Fruit fly (Drosophila melanogaster): ENCODE data around the gene CG4678.

Gene CG4678

dm6 chrX:16694477-16694876, 1.5 kb upstream of the CG4678 start (continued):
- TF ChIP-seq ss (GFP tag; optimal IDR thresholded peaks at IDR 0.05), result no peak
- TF ChIP-seq Gug (GFP tag; IDR thresholded peaks at IDR 0.05), result no peak
- no peak for TF ChIP-seq Sox15 (GFP tag; optimal IDR thresholded peaks at IDR 0.05)
- TF ChIP-seq net (GFP tag; optimal IDR thresholded peaks at IDR 0.05), result no peak
- no peak for TF ChIP-seq CG1621 (tag; optimal IDR thresholded peaks at IDR 0.05)
- no peak for TF ChIP-seq CG6163 (GFP tag; IDR thresholded peaks at IDR 0.05)

- peak; percentile 82 for TF ChIP-seq Eip78C (GFP tag)
- no peak for TF ChIP-seq CG6854 (GFP tag; optimal IDR thresholded peaks at IDR 0.05)
These were observed 972 bp upstream of the CG4678 start, which contains the start of gene Septin4 for dm6 chrX:16694959-16695358. TSS of gene Septin4 (minus strand) at chrX:16695173.

DNA sequence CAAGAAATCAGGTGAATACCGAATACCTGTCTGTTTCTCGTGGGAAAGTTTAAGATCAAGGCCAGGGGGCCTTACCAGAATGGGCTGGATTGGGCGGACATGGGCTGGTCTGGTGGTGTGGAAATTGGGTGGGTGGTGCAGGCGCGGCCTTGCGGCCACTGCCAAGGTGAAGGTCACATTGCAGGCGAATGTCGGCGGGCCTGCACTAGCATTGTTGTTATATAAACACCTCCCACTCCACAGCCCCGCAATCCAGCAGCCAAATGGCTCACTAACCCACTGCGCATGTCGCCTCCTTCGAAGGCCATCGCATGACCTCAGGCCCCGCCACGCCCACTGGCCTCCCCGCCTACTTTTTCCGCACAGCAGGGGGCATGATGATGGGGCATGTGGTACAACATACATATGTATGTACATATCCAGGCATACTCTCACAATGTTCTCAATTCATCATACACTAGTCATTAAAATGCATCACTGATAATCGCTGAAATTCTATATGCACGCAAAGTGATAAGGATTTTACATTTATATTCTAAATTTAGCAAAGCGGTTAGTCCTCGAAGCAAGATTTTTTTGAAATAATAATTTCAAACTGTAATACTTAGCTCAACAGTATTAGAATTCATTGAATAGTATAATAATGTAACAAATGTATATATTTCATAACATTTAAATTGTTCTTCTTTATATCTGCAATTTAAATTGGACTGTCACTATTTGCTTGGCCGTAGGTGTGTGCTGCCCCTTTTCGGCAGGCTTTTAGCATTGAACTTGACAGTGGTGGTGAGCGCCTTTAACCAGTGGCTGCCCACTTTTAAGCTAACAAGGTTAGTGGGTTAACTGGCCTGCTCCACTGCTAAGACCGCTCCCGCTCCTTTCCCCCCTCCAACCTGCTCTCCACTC, 936 bp downstream of the CG4678 start:
- no peak for TF ChIP-seq salr (GFP tag; optimal IDR thresholded peaks at IDR 0.05)
- TF ChIP-seq CG16779 (tag; optimal IDR thresholded peaks at IDR 0.05), result no peak
- no peak for TF ChIP-seq Ets96B (tag; optimal IDR thresholded peaks at IDR 0.05)
- TF ChIP-seq esn (GFP tag; optimal IDR thresholded peaks at IDR 0.05), result no peak
- TF ChIP-seq CG3919 (GFP tag; optimal IDR thresholded peaks at IDR 0.05), result no peak
- TF ChIP-seq fd59A (GFP tag; optimal IDR thresholded peaks at IDR 0.05), result no peak
- TF ChIP-seq Hr4 (GFP tag; optimal IDR thresholded peaks at IDR 0.05), result peak; percentile 13
- TF ChIP-seq dsx (GFP tag; optimal IDR thresholded peaks at IDR 0.05; ENCODE audit: poor library complexity, severe bottlenecking), result no peak
- no peak for TF ChIP-seq CG11762 (GFP tag; optimal IDR thresholded peaks at IDR 0.05; ENCODE audit: insufficient read depth)
- TF ChIP-seq Sox15 (GFP tag; optimal IDR thresholded peaks at IDR 0.05), result no peak
- no peak for TF ChIP-seq Blimp-1 (GFP tag; optimal IDR thresholded peaks at IDR 0.05)
- no peak for TF ChIP-seq CG34406 (GFP tag; optimal IDR thresholded peaks at IDR 0.05)
- no peak for TF ChIP-seq Lpt (GFP tag; optimal IDR thresholded peaks at IDR 0.05)
- no peak for TF ChIP-seq CG8319 (GFP tag; optimal IDR thresholded peaks at IDR 0.05)
- no peak for TF ChIP-seq dac (GFP tag; optimal IDR thresholded peaks at IDR 0.05)
- TF ChIP-seq CG11294 (GFP tag; IDR thresholded peaks at IDR 0.05), result no peak
- TF ChIP-seq fd85E (GFP tag; optimal IDR thresholded peaks at IDR 0.05), result no peak
- no peak for TF ChIP-seq Met (GFP tag; optimal IDR thresholded peaks at IDR 0.05)
- TF ChIP-seq cyc (GFP tag; optimal IDR thresholded peaks at IDR 0.05), result no peak
- TF ChIP-seq spab (GFP tag; optimal IDR thresholded peaks at IDR 0.05), result no peak
- no peak for TF ChIP-seq CG8119 (GFP tag; IDR thresholded peaks at IDR 0.05)
- TF ChIP-seq Ets21C (GFP tag; optimal IDR thresholded peaks at IDR 0.05), result no peak
- peak; percentile 69 for TF ChIP-seq CG32006 (GFP tag; optimal IDR thresholded peaks at IDR 0.05)
- TF ChIP-seq CG6808 (GFP tag; optimal IDR thresholded peaks at IDR 0.05), result no peak
- no peak for TF ChIP-seq Gug (GFP tag; IDR thresholded peaks at IDR 0.05)
- no peak for TF ChIP-seq Sox102F (GFP tag; optimal IDR thresholded peaks at IDR 0.05)
- no peak for TF ChIP-seq acj6 (GFP tag; optimal IDR thresholded peaks at IDR 0.05)
- no peak for TF ChIP-seq CG7368 (GFP tag; optimal IDR thresholded peaks at IDR 0.05)
- no peak for TF ChIP-seq CG1621 (tag; optimal IDR thresholded peaks at IDR 0.05)
- no peak for TF ChIP-seq net (GFP tag; optimal IDR thresholded peaks at IDR 0.05)
- no peak for TF ChIP-seq CG10669 (GFP tag; optimal IDR thresholded peaks at IDR 0.05)
- TF ChIP-seq CG9139 (GFP tag; optimal IDR thresholded peaks at IDR 0.05), result no peak
- TF ChIP-seq CG8632 (GFP tag; optimal IDR thresholded peaks at IDR 0.05), result no peak
- TF ChIP-seq achi (GFP tag; optimal IDR thresholded peaks at IDR 0.05), result no peak
- TF ChIP-seq CG15336 (GFP tag; IDR thresholded peaks at IDR 0.05), result peak; percentile 18; the same call in 1 of the 2 replicates
- no peak for TF ChIP-seq CG10631 (GFP tag; optimal IDR thresholded peaks at IDR 0.05)
- TF ChIP-seq Sox14 (GFP tag; optimal IDR thresholded peaks at IDR 0.05), result no peak
- TF ChIP-seq svp (GFP tag), result peak; percentile 33
- no peak for TF ChIP-seq lz (GFP tag; optimal IDR thresholded peaks at IDR 0.05)
- TF ChIP-seq Eip75B (GFP tag; optimal IDR thresholded peaks at IDR 0.05), result peak; percentile 5
- no peak for TF ChIP-seq Hr38 (GFP tag; optimal IDR thresholded peaks at IDR 0.05)
- TF ChIP-seq Smox (GFP tag; optimal IDR thresholded peaks at IDR 0.05), result no peak
